Worm (Caenorhabditis elegans) whole organism, L2 larva: ENCODE measurements around the gene mbk-2.

ENCODE experiments used
- R02D3.7 ChIP-seq: fragments of 150-350 bp; optimal IDR thresholded peaks from 2 replicates; lab custom pipeline; 2014; ENCODE audit warnings: missing biosample characterization, missing genetic modification characterization
- aly-2 ChIP-seq: fragments of 150-350 bp; optimal IDR thresholded peaks from 2 replicates; lab custom pipeline; 2014; ENCODE audit warnings: missing biosample characterization, missing genetic modification characterization
- ama-1 ChIP-seq: fragments of 150-350 bp; optimal IDR thresholded peaks from 2 replicates; lab custom pipeline; 2018; ENCODE audit warnings: inconsistent platforms
- crh-2 ChIP-seq: sonication (generic microtip); optimal IDR thresholded peaks from 2 replicates; lab custom pipeline; 2017; ENCODE audit warnings: missing biosample characterization, missing genetic modification characterization
- elt-1 ChIP-seq: fragments of 150-350 bp; optimal IDR thresholded peaks from 2 replicates; lab custom pipeline; 2014; ENCODE audit warnings: missing biosample characterization, missing genetic modification characterization
- mdl-1 ChIP-seq, 2 experiments: fragments of 150-350 bp in 1 of 2; sonication (generic microtip) in 1 of 2; optimal IDR thresholded peaks; 2 replicates each; lab custom pipeline; 2017; ENCODE audit warnings: missing biosample characterization in 2 of 2, missing genetic modification characterization in 2 of 2
- nhr-11 ChIP-seq: fragments of 150-350 bp; optimal IDR thresholded peaks from 2 replicates; lab custom pipeline; 2014; ENCODE audit warnings: missing biosample characterization, missing genetic modification characterization
- nhr-23 ChIP-seq: fragments of 150-350 bp; optimal IDR thresholded peaks from 2 replicates; lab custom pipeline; 2014; ENCODE audit warnings: missing biosample characterization, missing genetic modification reagents, missing genetic modification characterization
- nhr-237 ChIP-seq: fragments of 150-350 bp; optimal IDR thresholded peaks from 2 replicates; lab custom pipeline; 2014; ENCODE audit warnings: missing biosample characterization, missing genetic modification characterization
- snpc-4 ChIP-seq: fragments of 150-350 bp; optimal IDR thresholded peaks from 2 replicates; lab custom pipeline; 2014; ENCODE audit warnings: missing biosample characterization, missing genetic modification characterization
- unc-55 ChIP-seq: fragments of 150-350 bp; sonication (generic microtip); optimal IDR thresholded peaks from 3 replicates; lab custom pipeline; 2014; ENCODE audit warnings: missing biosample characterization, missing genetic modification reagents, missing genetic modification characterization
- unc-62 ChIP-seq: fragments of 150-350 bp; optimal IDR thresholded peaks from 2 replicates; lab custom pipeline; 2014; ENCODE audit warnings: missing biosample characterization, missing genetic modification reagents, missing genetic modification characterization
- zag-1 ChIP-seq: fragments of 150-350 bp; optimal IDR thresholded peaks from 2 replicates; lab custom pipeline; 2014; ENCODE audit warnings: missing biosample characterization, missing genetic modification characterization
- ztf-11 ChIP-seq: sonication (generic microtip); optimal IDR thresholded peaks from 2 replicates; lab custom pipeline; 2017; ENCODE audit warnings: missing biosample characterization, missing genetic modification characterization

ce11 chrIV:13027801-13028641, 19.1 kb downstream of the mbk-2 start:
- TF ChIP-seq elt-1 (no peak), zag-1 (no peak), unc-62 (GFP tag; lab: Kevin White, UChicago) (no peak), mdl-1 (tag; optimal IDR thresholded peaks at IDR 0.05; lab: Kevin White, UChicago) (no peak), unc-55 (GFP tag; lab: Kevin White, UChicago) (no peak), ama-1 (no peak), crh-2 (peak; percentile 1), ztf-11 (no peak), R02D3.7 (tag; lab: Kevin White, UChicago) (no peak), snpc-4 (tag; lab: Kevin White, UChicago) (no peak), aly-2 (tag; lab: Kevin White, UChicago) (no peak), nhr-237 (tag; lab: Kevin White, UChicago) (no peak), nhr-23 (tag; lab: Kevin White, UChicago) (no peak), nhr-11 (no peak)
